Worm (Caenorhabditis elegans): ENCODE results near the gene W04G3.12.

The W04G3.12 gene

ce11 chrX:11095480-11095879, 18.9 kb upstream of the W04G3.12 start:
- TF ChIP-seq lsy-2 (tag; optimal IDR thresholded peaks at IDR 0.05) (no peak), elt-1 (tag; optimal IDR thresholded peaks at IDR 0.05; ENCODE audit: borderline replicate concordance, insufficient read depth) (no peak), unc-39 (tag; optimal IDR thresholded peaks at IDR 0.05) (no peak), sem-2 (GFP tag; optimal IDR thresholded peaks at IDR 0.05) (peak; percentile 73), drap-1 (GFP tag; optimal IDR thresholded peaks at IDR 0.05) (peak; percentile 84), flh-1 (GFP tag; optimal IDR thresholded peaks at IDR 0.05) (peak; percentile 31), mls-2 (tag; optimal IDR thresholded peaks at IDR 0.05) (peak; percentile 88), pha-4 (tag; optimal IDR thresholded peaks at IDR 0.05) (peak; percentile 48), bed-3 (GFP tag; optimal IDR thresholded peaks at IDR 0.05) (peak; percentile 55), nhr-237 (tag; optimal IDR thresholded peaks at IDR 0.05) (peak; percentile 9), unc-62 (GFP tag; optimal IDR thresholded peaks at IDR 0.05) (no peak), ces-1 (GFP tag; optimal IDR thresholded peaks at IDR 0.05) (peak; percentile 55), snpc-4 (tag; optimal IDR thresholded peaks at IDR 0.05) (no peak), M03D4.4 (tag; optimal IDR thresholded peaks at IDR 0.05) (peak; percentile 82), nhr-28 (tag; optimal IDR thresholded peaks at IDR 0.05) (no peak), ham-2 (GFP tag; optimal IDR thresholded peaks at IDR 0.05) (peak; percentile 5), unc-120 (tag; optimal IDR thresholded peaks at IDR 0.05; ENCODE audit: poor library complexity, severe bottlenecking) (peak; percentile 46), sptf-1 (tag; optimal IDR thresholded peaks at IDR 0.05) (peak; percentile 86), lin-13 (tag; optimal IDR thresholded peaks at IDR 0.05) (peak; percentile 64), hlh-1 (tag; optimal IDR thresholded peaks at IDR 0.05) (no peak), elt-3 (tag; optimal IDR thresholded peaks at IDR 0.05) (no peak), mab-5 (tag; optimal IDR thresholded peaks at IDR 0.05) (no peak), tbx-8 (GFP tag; optimal IDR thresholded peaks at IDR 0.05) (peak; percentile 51), ztf-11 (tag; optimal IDR thresholded peaks at IDR 0.05) (peak; percentile 69), ceh-83 (GFP tag; optimal IDR thresholded peaks at IDR 0.05) (peak; percentile 83), nhr-12 (tag; optimal IDR thresholded peaks at IDR 0.05) (peak; percentile 6), lin-32 (GFP tag; optimal IDR thresholded peaks at IDR 0.05) (peak; percentile 63), ceh-43 (GFP tag; optimal IDR thresholded peaks at IDR 0.05) (peak; percentile 75), ceh-39 (tag; optimal IDR thresholded peaks at IDR 0.05) (peak; percentile 16), mep-1 (tag; optimal IDR thresholded peaks at IDR 0.05) (peak; percentile 41), cnd-1 (tag; optimal IDR thresholded peaks at IDR 0.05) (peak; percentile 86), zip-8 (tag; optimal IDR thresholded peaks at IDR 0.05) (no peak)

ce11 chrX:11093985-11094593, 17.5 kb upstream of the W04G3.12 start:
- TF ChIP-seq pha-4 (tag; optimal IDR thresholded peaks at IDR 0.05) = peak; percentile 99
- TF ChIP-seq snpc-4 (tag; optimal IDR thresholded peaks at IDR 0.05) = no peak
- TF ChIP-seq tbx-8 (GFP tag; optimal IDR thresholded peaks at IDR 0.05) = peak; percentile 19
- peak; percentile 98 for TF ChIP-seq ztf-11 (tag; optimal IDR thresholded peaks at IDR 0.05)
- TF ChIP-seq sptf-1 (tag; optimal IDR thresholded peaks at IDR 0.05) = peak; percentile 93
- TF ChIP-seq lin-32 (GFP tag; optimal IDR thresholded peaks at IDR 0.05) = peak; percentile 83
- TF ChIP-seq ceh-83 (GFP tag; optimal IDR thresholded peaks at IDR 0.05) = peak; percentile 65
- peak; percentile 58 for TF ChIP-seq blmp-1 (tag; optimal IDR thresholded peaks at IDR 0.05)
- peak; percentile 99 for TF ChIP-seq mep-1 (tag; optimal IDR thresholded peaks at IDR 0.05)
- no peak for TF ChIP-seq sem-2 (GFP tag; optimal IDR thresholded peaks at IDR 0.05)
- peak; percentile 100 for TF ChIP-seq nhr-12 (tag; optimal IDR thresholded peaks at IDR 0.05)
- TF ChIP-seq zip-8 (tag; optimal IDR thresholded peaks at IDR 0.05) = no peak
- peak; percentile 99 for TF ChIP-seq ces-1 (GFP tag; optimal IDR thresholded peaks at IDR 0.05)
- TF ChIP-seq unc-62 (GFP tag; optimal IDR thresholded peaks at IDR 0.05) = peak; percentile 97
- no peak for TF ChIP-seq flh-1 (GFP tag; optimal IDR thresholded peaks at IDR 0.05)
- TF ChIP-seq unc-120 (tag; optimal IDR thresholded peaks at IDR 0.05; ENCODE audit: poor library complexity, severe bottlenecking) = peak; percentile 82
- peak; percentile 30 for TF ChIP-seq bed-3 (GFP tag; optimal IDR thresholded peaks at IDR 0.05)
- TF ChIP-seq mls-2 (tag; optimal IDR thresholded peaks at IDR 0.05) = peak; percentile 93
- peak; percentile 11 for TF ChIP-seq ceh-43 (GFP tag; optimal IDR thresholded peaks at IDR 0.05)
- no peak for TF ChIP-seq ham-2 (GFP tag; optimal IDR thresholded peaks at IDR 0.05)
- peak; percentile 73 for TF ChIP-seq elt-1 (tag; optimal IDR thresholded peaks at IDR 0.05; ENCODE audit: borderline replicate concordance, insufficient read depth)
- TF ChIP-seq unc-39 (tag; optimal IDR thresholded peaks at IDR 0.05) = peak; percentile 94
- TF ChIP-seq nhr-237 (tag; optimal IDR thresholded peaks at IDR 0.05) = peak; percentile 100
- peak; percentile 92 for TF ChIP-seq hlh-1 (tag; optimal IDR thresholded peaks at IDR 0.05)
- peak; percentile 73 for TF ChIP-seq nhr-2 (tag; optimal IDR thresholded peaks at IDR 0.05)
- peak; percentile 93 for TF ChIP-seq cnd-1 (tag; optimal IDR thresholded peaks at IDR 0.05)
- TF ChIP-seq lin-13 (tag; optimal IDR thresholded peaks at IDR 0.05) = peak; percentile 94
- TF ChIP-seq drap-1 (GFP tag; optimal IDR thresholded peaks at IDR 0.05) = peak; percentile 98
- TF ChIP-seq elt-3 (tag; optimal IDR thresholded peaks at IDR 0.05) = peak; percentile 96
- TF ChIP-seq nhr-28 (tag; optimal IDR thresholded peaks at IDR 0.05) = peak; percentile 79
- TF ChIP-seq lsy-2 (tag; optimal IDR thresholded peaks at IDR 0.05) = peak; percentile 91
- peak; percentile 82 for TF ChIP-seq M03D4.4 (tag; optimal IDR thresholded peaks at IDR 0.05)
- peak; percentile 93 for TF ChIP-seq mab-5 (tag; optimal IDR thresholded peaks at IDR 0.05)
- peak; percentile 53 for TF ChIP-seq nhr-76 (tag; optimal IDR thresholded peaks at IDR 0.05)
- peak; percentile 91 for TF ChIP-seq ceh-39 (tag; optimal IDR thresholded peaks at IDR 0.05)

All from whole organism, mixed stage, embryonic.